Fruit fly (Drosophila melanogaster) whole organism, prepupa: Measurements from ENCODE around the gene CG33985.

ENCODE experiments used
- CG15336 ChIP-seq: fragments of 200-800 bp; sonication (Bioruptor generic); IDR thresholded peaks from 2 replicates; pipeline ENCODE4 v1.3.6; 2022; ENCODE audit warnings: missing biosample characterization, missing genetic modification characterization
- CG16779 ChIP-seq: fragments of 200-800 bp; sonication (Bioruptor generic); optimal IDR thresholded peaks from 3 replicates; lab custom pipeline; 2017; ENCODE audit warnings: missing biosample characterization, mild to moderate bottlenecking, missing genetic modification characterization
- CG3032 ChIP-seq: fragments of 200-800 bp; optimal IDR thresholded peaks from 2 replicates; lab custom pipeline; 2019; ENCODE audit warnings: missing biosample characterization, mild to moderate bottlenecking, missing genetic modification characterization, moderate library complexity
- CG7368 ChIP-seq: fragments of 200-800 bp; sonication (Bioruptor generic); optimal IDR thresholded peaks from 3 replicates; lab custom pipeline; 2016; ENCODE audit warnings: missing biosample characterization, missing genetic modification characterization
- Hr39 ChIP-seq: fragments of 200-800 bp; sonication (Bioruptor generic); optimal IDR thresholded peaks from 2 replicates; lab custom pipeline; 2016; ENCODE audit warnings: missing biosample characterization, missing genetic modification characterization
- OdsH ChIP-seq: fragments of 200-800 bp; sonication (Bioruptor generic); optimal IDR thresholded peaks from 3 replicates; lab custom pipeline; 2016; ENCODE audit warnings: missing biosample characterization, missing genetic modification characterization
- Sox14 ChIP-seq: fragments of 200-800 bp; sonication (Bioruptor generic); optimal IDR thresholded peaks from 3 replicates; lab custom pipeline; 2016; ENCODE audit warnings: missing biosample characterization, missing genetic modification characterization
- esn ChIP-seq: fragments of 200-800 bp; sonication (Bioruptor generic); optimal IDR thresholded peaks from 2 replicates; lab custom pipeline; 2016; ENCODE audit warnings: missing biosample characterization, mild to moderate bottlenecking, missing genetic modification characterization, moderate library complexity
- fd85E ChIP-seq: fragments of 200-800 bp; sonication (Bioruptor generic); optimal IDR thresholded peaks from 3 replicates; lab custom pipeline; 2016; ENCODE audit warnings: missing biosample characterization, missing genetic modification characterization
- fkh ChIP-seq: fragments of 200-800 bp; sonication (Bioruptor generic); optimal IDR thresholded peaks from 3 replicates; lab custom pipeline; 2017; ENCODE audit warnings: missing biosample characterization, mild to moderate bottlenecking, missing genetic modification characterization, moderate library complexity
- salr ChIP-seq, 2 experiments: fragments of 200-800 bp; sonication (Bioruptor generic); optimal IDR thresholded peaks; 3 replicates each; lab custom pipeline; 2016 to 2018; ENCODE audit warnings: missing biosample characterization in 2 of 2, missing genetic modification characterization in 2 of 2, mild to moderate bottlenecking in 1 of 2

dm6 chr3L:15511688-15512250, 14.8 kb downstream of the CG33985 start:
- TF ChIP-seq CG7368 (GFP tag; lab: Kevin White, UChicago) = no peak
- TF ChIP-seq Hr39 = no peak
- TF ChIP-seq esn (GFP tag; lab: Kevin White, UChicago) = peak; percentile 7
- no peak for TF ChIP-seq salr (GFP tag; optimal IDR thresholded peaks at IDR 0.05; lab: Kevin White, UChicago)
- TF ChIP-seq CG16779 (tag; lab: Kevin White, UChicago) = peak; percentile 13
- TF ChIP-seq Sox14 (GFP tag; lab: Kevin White, UChicago) = peak; percentile 55
- TF ChIP-seq CG3032 (tag; lab: Kevin White, UChicago) = peak; percentile 17
- TF ChIP-seq CG15336 (GFP tag; lab: Robert Waterston, UW) = no peak
- no peak for TF ChIP-seq fd85E (GFP tag; lab: Kevin White, UChicago)
- TF ChIP-seq OdsH = no peak
- TF ChIP-seq fkh (GFP tag; lab: Kevin White, UChicago) = no peak
